Worm (Caenorhabditis elegans) whole organism, mixed stage, embryonic: ENCODE results near the gene gst-36.

Experiments used
- M03D4.4 ChIP-seq: sonication (generic microtip); optimal IDR thresholded peaks from 2 replicates; lab custom pipeline; 2017; ENCODE audit warnings: mild to moderate bottlenecking, missing genetic modification characterization, missing compliant biosample characterization
- blmp-1 ChIP-seq: fragments of 150-350 bp; optimal IDR thresholded peaks from 2 replicates; lab custom pipeline; 2014; ENCODE audit warnings: missing biosample characterization, missing genetic modification characterization
- lin-13 ChIP-seq: fragments of 150-350 bp; optimal IDR thresholded peaks from 2 replicates; lab custom pipeline; 2014; ENCODE audit warnings: missing biosample characterization, missing genetic modification characterization
- lsy-2 ChIP-seq: fragments of 150-350 bp; optimal IDR thresholded peaks from 2 replicates; lab custom pipeline; 2014; ENCODE audit warnings: missing biosample characterization, missing genetic modification characterization
- nhr-12 ChIP-seq: fragments of 150-350 bp; optimal IDR thresholded peaks from 2 replicates; lab custom pipeline; 2014; ENCODE audit warnings: missing biosample characterization, missing genetic modification characterization
- nhr-237 ChIP-seq: fragments of 150-350 bp; optimal IDR thresholded peaks from 2 replicates; lab custom pipeline; 2014; ENCODE audit warnings: missing biosample characterization, missing genetic modification characterization
- pha-4 ChIP-seq: fragments of 150-350 bp; optimal IDR thresholded peaks from 2 replicates; lab custom pipeline; 2018; ENCODE audit warnings: missing biosample characterization, missing genetic modification reagents, missing genetic modification characterization
- sem-2 ChIP-seq: fragments of 200-800 bp; sonication (Bioruptor generic); optimal IDR thresholded peaks from 2 replicates; lab custom pipeline; 2018; ENCODE audit warnings: mild to moderate bottlenecking, missing genetic modification characterization, missing compliant biosample characterization
- snpc-4 ChIP-seq: fragments of 150-350 bp; optimal IDR thresholded peaks from 2 replicates; lab custom pipeline; 2014; ENCODE audit warnings: missing biosample characterization, missing genetic modification characterization
- tbx-8 ChIP-seq: fragments of 200-800 bp; sonication (Bioruptor generic); optimal IDR thresholded peaks from 2 replicates; lab custom pipeline; 2018; ENCODE audit warnings: mild to moderate bottlenecking, missing genetic modification characterization, moderate library complexity, missing compliant biosample characterization
- unc-120 ChIP-seq: sonication (generic microtip); optimal IDR thresholded peaks from 2 replicates; lab custom pipeline; 2017; ENCODE audit warnings: missing genetic modification characterization, missing compliant biosample characterization; ENCODE audit not compliant: poor library complexity, severe bottlenecking
- unc-39 ChIP-seq: fragments of 150-350 bp; optimal IDR thresholded peaks from 2 replicates; lab custom pipeline; 2014; ENCODE audit warnings: missing biosample characterization, missing genetic modification characterization
- unc-62 ChIP-seq: fragments of 150-350 bp; optimal IDR thresholded peaks from 2 replicates; lab custom pipeline; 2014; ENCODE audit warnings: missing biosample characterization, missing genetic modification reagents, missing genetic modification characterization
- ztf-11 ChIP-seq: fragments of 150-350 bp; optimal IDR thresholded peaks from 2 replicates; lab custom pipeline; 2014; ENCODE audit warnings: missing biosample characterization, missing genetic modification characterization

DNA sequence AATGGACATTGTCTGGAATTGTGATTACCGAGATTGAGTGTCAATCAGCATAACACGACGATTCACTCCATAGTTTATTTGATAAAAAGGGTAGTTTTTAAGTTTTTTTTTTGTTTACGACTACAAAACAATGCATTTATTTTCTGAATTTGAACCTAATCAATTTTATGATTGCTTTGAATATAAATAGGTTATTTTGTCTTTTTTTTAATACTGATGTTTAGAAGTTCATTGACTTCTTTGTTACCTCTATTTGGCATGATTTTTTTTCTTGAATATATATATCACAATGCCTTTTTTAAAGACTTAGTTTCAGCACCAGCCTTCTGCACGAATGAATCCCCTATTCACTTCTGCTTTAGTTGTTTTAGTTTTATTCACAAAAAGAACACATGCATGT lies 6.8 kb upstream of the gst-36 start, which contains the start of gene R07B1.13:
- TF ChIP-seq snpc-4 (no peak), lin-13 (tag; lab: Kevin White, UChicago) (no peak), nhr-237 (tag; lab: Kevin White, UChicago) (no peak), tbx-8 (GFP tag; lab: Kevin White, UChicago) (no peak), M03D4.4 (tag; lab: Kevin White, UChicago) (no peak), lsy-2 (tag; lab: Kevin White, UChicago) (no peak), ztf-11 (tag; lab: Kevin White, UChicago) (no peak), blmp-1 (no peak), unc-39 (no peak), pha-4 (tag; lab: Kevin White, UChicago) (no peak), nhr-12 (no peak), unc-120 (no peak), sem-2 (GFP tag; lab: Kevin White, UChicago) (no peak), unc-62 (GFP tag; lab: Kevin White, UChicago) (no peak)
